Worm (Caenorhabditis elegans) whole organism, mixed stage, embryonic: Measurements from ENCODE around the gene kqt-1.

Experiments used
- bed-3 ChIP-seq: fragments of 200-800 bp; sonication (Bioruptor generic); optimal IDR thresholded peaks from 3 replicates; lab custom pipeline; 2018; ENCODE audit warnings: mild to moderate bottlenecking, missing genetic modification characterization, moderate library complexity, missing compliant biosample characterization
- drap-1 ChIP-seq: fragments of 200-800 bp; sonication (Bioruptor generic); optimal IDR thresholded peaks from 3 replicates; lab custom pipeline; 2018; ENCODE audit warnings: mild to moderate bottlenecking, missing genetic modification characterization, missing compliant biosample characterization
- elt-1 ChIP-seq: sonication (generic microtip); optimal IDR thresholded peaks from 2 replicates; lab custom pipeline; 2017; ENCODE audit warnings: missing genetic modification characterization, mild to moderate bottlenecking, missing compliant biosample characterization, antibody characterized with exemption, moderate library complexity, borderline replicate concordance; ENCODE audit not compliant: insufficient read depth
- elt-3 ChIP-seq: fragments of 150-350 bp; optimal IDR thresholded peaks from 2 replicates; lab custom pipeline; 2014; ENCODE audit warnings: missing biosample characterization, missing genetic modification characterization
- mep-1 ChIP-seq: fragments of 150-350 bp; optimal IDR thresholded peaks from 2 replicates; lab custom pipeline; 2017; ENCODE audit warnings: missing biosample characterization, missing genetic modification reagents, missing genetic modification characterization, inconsistent platforms
- nhr-12 ChIP-seq: fragments of 150-350 bp; optimal IDR thresholded peaks from 2 replicates; lab custom pipeline; 2014; ENCODE audit warnings: missing biosample characterization, missing genetic modification characterization
- nhr-237 ChIP-seq: fragments of 150-350 bp; optimal IDR thresholded peaks from 2 replicates; lab custom pipeline; 2014; ENCODE audit warnings: missing biosample characterization, missing genetic modification characterization
- pha-4 ChIP-seq: fragments of 150-350 bp; optimal IDR thresholded peaks from 2 replicates; lab custom pipeline; 2018; ENCODE audit warnings: missing biosample characterization, missing genetic modification reagents, missing genetic modification characterization
- snpc-4 ChIP-seq: fragments of 150-350 bp; optimal IDR thresholded peaks from 2 replicates; lab custom pipeline; 2014; ENCODE audit warnings: missing biosample characterization, missing genetic modification characterization
- sptf-1 ChIP-seq: sonication (generic microtip); optimal IDR thresholded peaks from 2 replicates; lab custom pipeline; 2017; ENCODE audit warnings: mild to moderate bottlenecking, missing genetic modification characterization, moderate library complexity, missing compliant biosample characterization

ce11 chrX:6669366-6669765, 50.6 kb downstream of the kqt-1 start:
- TF ChIP-seq nhr-237 (tag; lab: Kevin White, UChicago), result no peak
- no peak for TF ChIP-seq bed-3 (GFP tag; lab: Kevin White, UChicago)
- no peak for TF ChIP-seq elt-1 (tag; lab: Kevin White, UChicago)
- TF ChIP-seq mep-1 (tag; lab: Kevin White, UChicago), result no peak
- TF ChIP-seq drap-1 (GFP tag; lab: Kevin White, UChicago), result no peak
- TF ChIP-seq elt-3 (tag; lab: Kevin White, UChicago), result no peak
- TF ChIP-seq snpc-4, result no peak
- TF ChIP-seq nhr-12, result no peak
- no peak for TF ChIP-seq pha-4 (tag; lab: Kevin White, UChicago)
- no peak for TF ChIP-seq sptf-1 (tag; lab: Kevin White, UChicago)
